Worm (Caenorhabditis elegans): Measurements from ENCODE around the gene pen-2.

The pen-2 gene

DNA sequence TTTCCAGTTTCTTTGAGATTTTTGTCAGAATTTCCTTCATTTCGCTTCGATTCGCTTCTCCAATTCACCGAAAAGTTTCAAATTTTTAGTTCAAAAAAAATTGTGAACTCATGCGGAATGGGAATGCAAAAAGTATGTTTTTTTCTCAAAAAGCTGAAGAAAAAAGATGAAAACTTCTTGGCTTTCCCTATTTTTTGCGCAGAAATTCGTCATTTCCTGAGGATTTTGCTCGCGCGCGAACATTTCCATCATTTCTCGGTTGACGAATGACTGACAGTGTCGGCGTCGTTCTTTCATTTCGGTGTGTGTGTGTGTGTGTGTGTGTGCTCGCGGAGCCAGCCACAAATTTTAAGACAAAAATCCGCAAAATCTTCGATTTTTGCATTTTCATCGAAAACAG is 10.8 kb upstream of the pen-2 start:
- TF ChIP-seq vab-7 (GFP tag; IDR thresholded peaks at IDR 0.05) (0 out of 2 replicates have a peak, but pooled peaks have one; percentile 10), ceh-20 (GFP tag; IDR thresholded peaks at IDR 0.05) (peak; percentile 63; the same call in 1 of the 2 replicates), zfp-3 (GFP tag; conservative IDR thresholded peaks at IDR 0.05) (no peak)

DNA sequence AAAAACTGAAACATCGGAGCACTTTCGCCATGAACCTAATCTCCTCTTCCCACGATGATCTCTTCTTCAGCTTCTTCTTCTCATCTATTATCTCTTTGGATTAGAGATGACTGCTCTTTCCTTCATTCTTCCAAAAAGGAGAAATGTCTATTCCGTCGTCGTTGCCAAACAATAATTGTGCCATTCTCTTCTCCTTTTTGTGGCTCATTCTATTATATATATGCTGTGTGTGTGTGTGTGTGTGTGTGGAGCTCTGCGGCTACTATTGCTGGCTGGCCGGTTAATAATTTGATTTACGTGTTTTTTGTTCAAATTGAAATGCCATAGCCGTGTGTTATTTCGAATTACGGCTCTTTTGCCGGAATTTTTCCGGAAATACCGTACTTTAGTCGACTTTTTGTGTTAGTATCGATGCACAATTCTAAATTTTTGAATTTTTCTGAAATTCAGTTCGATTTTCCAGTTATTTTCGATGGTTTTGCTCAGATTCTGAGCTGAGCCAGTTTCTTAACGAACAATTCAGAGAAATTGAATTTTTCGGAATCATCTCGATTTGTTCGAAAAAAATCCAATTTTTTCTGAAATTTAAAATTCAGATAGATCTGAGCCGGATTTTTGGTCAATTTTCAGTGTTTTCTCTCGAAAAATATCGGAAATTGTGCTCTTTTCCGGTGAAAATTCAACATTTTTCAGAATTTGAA is 9.9 kb upstream of the pen-2 start, which contains the start of gene T28D6.5:
T28D6.5 (plus strand) TSS at position 651 of the 701 bp plus-strand sequence.
- TF ChIP-seq Y105C5A.15 (GFP tag; IDR thresholded peaks at IDR 0.05): no peak
- no peak for TF ChIP-seq mxl-2 (GFP tag; conservative IDR thresholded peaks at IDR 0.05)
- TF ChIP-seq hlh-30 (tag; optimal IDR thresholded peaks at IDR 0.05; ENCODE audit: insufficient read depth): no peak
- TF ChIP-seq nhr-10 (tag; optimal IDR thresholded peaks at IDR 0.05): no peak
- TF ChIP-seq ctbp-1 (GFP tag; IDR thresholded peaks at IDR 0.05): no peak
- no peak for TF ChIP-seq daf-16 (GFP tag; optimal IDR thresholded peaks at IDR 0.05)
- TF ChIP-seq daf-16 (tag; optimal IDR thresholded peaks at IDR 0.05): no peak
- no peak for TF ChIP-seq ces-1 (GFP tag; optimal IDR thresholded peaks at IDR 0.05)
- TF ChIP-seq F49E8.2 (tag; optimal IDR thresholded peaks at IDR 0.05; ENCODE audit: borderline replicate concordance): no peak
- TF ChIP-seq php-3 (GFP tag; IDR thresholded peaks at IDR 0.05): no peak
- TF ChIP-seq ama-1 (optimal IDR thresholded peaks at IDR 0.05): no peak
- no peak for TF ChIP-seq F10B5.3 (tag; optimal IDR thresholded peaks at IDR 0.05)
- TF ChIP-seq snpc-1.2 (GFP tag; IDR thresholded peaks at IDR 0.05): no peak
- no peak for TF ChIP-seq vab-7 (GFP tag; IDR thresholded peaks at IDR 0.05)
- TF ChIP-seq hmg-1.1 (GFP tag; IDR thresholded peaks at IDR 0.05): no peak
- TF ChIP-seq pha-4 (GFP tag; IDR thresholded peaks at IDR 0.05): no peak
- no peak for TF ChIP-seq pha-4 (tag; optimal IDR thresholded peaks at IDR 0.05)
- no peak for TF ChIP-seq attf-4 (tag; optimal IDR thresholded peaks at IDR 0.05)
- no peak for TF ChIP-seq lin-1 (GFP tag; IDR thresholded peaks at IDR 0.05)
- TF ChIP-seq mes-2 (tag; optimal IDR thresholded peaks at IDR 0.05; ENCODE audit: poor library complexity, severe bottlenecking): no peak

DNA sequence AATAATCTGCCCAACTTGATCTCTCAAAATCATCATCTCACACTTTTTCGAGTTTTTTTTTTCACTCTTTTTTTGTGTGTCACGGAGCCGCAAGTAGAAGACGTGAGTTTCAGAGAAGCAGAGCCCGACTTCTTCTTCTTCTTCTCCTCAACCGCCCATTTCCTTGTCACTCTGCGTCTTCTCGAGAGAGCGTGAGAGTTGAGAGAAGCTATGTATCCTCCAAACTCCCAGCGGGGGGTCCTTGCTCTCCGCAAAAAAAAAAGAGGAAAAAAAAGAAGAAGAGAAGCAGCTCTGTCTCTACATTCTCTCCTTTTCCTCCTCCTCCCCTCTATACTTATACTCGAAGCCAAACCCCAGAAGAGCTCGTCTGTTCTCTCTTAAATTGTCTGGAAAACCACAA is 8.8 kb upstream of the pen-2 start:
- TF ChIP-seq spr-1 (tag; optimal IDR thresholded peaks at IDR 0.05) (no peak), ceh-32 (tag; optimal IDR thresholded peaks at IDR 0.05; ENCODE audit: poor library complexity) (no peak), aha-1 (tag) (peak; percentile 49), hif-1 (tag; optimal IDR thresholded peaks at IDR 0.05) (peak in 1 of 2 experiments; percentile 11), rbr-2 (tag; optimal IDR thresholded peaks at IDR 0.05) (peak; percentile 63), mep-1 (tag; optimal IDR thresholded peaks at IDR 0.05) (peak; percentile 53), nhr-10 (tag; optimal IDR thresholded peaks at IDR 0.05) (no peak), lsy-2 (tag; optimal IDR thresholded peaks at IDR 0.05) (peak in 1 of 2 experiments; percentile 26), zfp-3 (GFP tag; conservative IDR thresholded peaks at IDR 0.05) (no peak), saeg-2 (GFP tag; IDR thresholded peaks at IDR 0.05) (no peak), lin-39 (tag; optimal IDR thresholded peaks at IDR 0.05) (no peak), Y48G9A.11 (GFP tag; IDR thresholded peaks at IDR 0.05) (no peak), mes-2 (tag; optimal IDR thresholded peaks at IDR 0.05; ENCODE audit: poor library complexity, severe bottlenecking) (peak; percentile 15), fkh-10 (GFP tag; optimal IDR thresholded peaks at IDR 0.05) (peak; percentile 53), set-16 (GFP tag; IDR thresholded peaks at IDR 0.05) (peak; percentile 65), pha-4 (GFP tag; IDR thresholded peaks at IDR 0.05) (peak; percentile 16; the same call in 1 of the 2 replicates), pha-4 (tag; optimal IDR thresholded peaks at IDR 0.05) (no peak), hlh-11 (tag; optimal IDR thresholded peaks at IDR 0.05) (no peak), skn-1 (tag; optimal IDR thresholded peaks at IDR 0.05) (no peak), gei-8 (GFP tag; optimal IDR thresholded peaks at IDR 0.05) (no peak), nhr-76 (tag; optimal IDR thresholded peaks at IDR 0.05) (no peak), hmg-1.1 (GFP tag; IDR thresholded peaks at IDR 0.05) (peak; percentile 30; the same call in 1 of the 2 replicates), ceh-28 (tag; optimal IDR thresholded peaks at IDR 0.05) (no peak), T20F7.1 (GFP tag; optimal IDR thresholded peaks at IDR 0.05) (no peak), lin-38 (GFP tag; IDR thresholded peaks at IDR 0.05) (no peak), zfp-2 (tag; optimal IDR thresholded peaks at IDR 0.05) (no peak), zip-11 (GFP tag; IDR thresholded peaks at IDR 0.05) (no peak), hlh-30 (tag; optimal IDR thresholded peaks at IDR 0.05; ENCODE audit: insufficient read depth) (peak; percentile 32), nhr-6 (tag; optimal IDR thresholded peaks at IDR 0.05) (no peak)

Data from whole organism, L4 larva.